Worm (Caenorhabditis elegans): ENCODE results near the gene npr-18.

DNA sequence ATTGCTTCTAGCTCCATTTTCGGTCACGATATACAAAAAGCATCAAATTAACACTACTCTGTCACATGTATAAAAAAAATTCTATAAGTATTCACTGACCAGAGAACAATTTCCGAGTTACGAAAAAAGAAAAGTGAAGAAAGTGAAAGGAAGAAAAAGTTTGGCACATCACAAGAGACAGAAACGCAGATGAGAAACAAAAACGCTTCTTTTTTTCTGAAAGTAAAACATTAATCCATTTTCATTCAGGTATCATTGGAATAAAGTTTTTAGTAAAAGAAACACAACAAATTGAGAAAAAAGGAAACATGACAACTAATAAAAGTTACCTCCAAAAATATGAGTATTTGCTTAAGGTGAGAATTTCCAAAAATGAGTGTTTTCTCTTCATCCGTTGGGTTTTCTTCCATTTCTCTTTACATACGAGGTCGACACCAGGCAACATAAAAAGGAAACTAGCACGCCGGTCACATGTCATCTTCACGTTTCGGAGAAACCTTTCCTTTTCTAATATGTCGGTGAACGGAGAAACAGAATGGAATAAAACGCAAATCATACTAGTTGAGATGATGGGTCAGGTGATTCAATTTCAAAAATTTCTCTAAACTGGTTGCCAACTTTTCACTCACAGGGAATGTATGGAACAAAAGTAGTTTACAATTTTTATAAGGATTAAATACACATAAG, 47.6 kb upstream of the npr-18 start:
- no peak for TF ChIP-seq him-1 (tag; optimal IDR thresholded peaks at IDR 0.05)
- TF ChIP-seq W03F9.2 (tag; optimal IDR thresholded peaks at IDR 0.05), result no peak
- TF ChIP-seq dao-5 (tag; optimal IDR thresholded peaks at IDR 0.05), result no peak
